Worm (Caenorhabditis elegans) whole organism, L1 larva: Measurements from ENCODE around the gene srh-270.

Experiments used
- Y116A8C.19 ChIP-seq: sonication (generic microtip); optimal IDR thresholded peaks from 2 replicates; lab custom pipeline; 2016; ENCODE audit warnings: missing compliant biosample characterization, missing genetic modification characterization, borderline replicate concordance
- ama-1 ChIP-seq: fragments of 150-350 bp; optimal IDR thresholded peaks from 2 replicates; lab custom pipeline; 2014
- elt-3 ChIP-seq, 6 experiments: fragments of 150-350 bp in 1 of 6; sonication (generic microtip); optimal IDR thresholded peaks; 2 replicates each; lab custom pipeline; 2017 to 2018; ENCODE audit warnings: missing biosample characterization in 6 of 6, missing genetic modification characterization in 6 of 6, inconsistent platforms in 1 of 6
- fos-1 ChIP-seq: fragments of 150-350 bp; optimal IDR thresholded peaks from 2 replicates; lab custom pipeline; 2014; ENCODE audit warnings: missing biosample characterization, missing genetic modification characterization
- jun-1 ChIP-seq: fragments of 150-350 bp; optimal IDR thresholded peaks from 2 replicates; lab custom pipeline; 2014; ENCODE audit warnings: missing biosample characterization, missing genetic modification reagents, missing genetic modification characterization
- lin-15B ChIP-seq: fragments of 150-350 bp; sonication (generic microtip); optimal IDR thresholded peaks from 3 replicates; lab custom pipeline; 2014; ENCODE audit warnings: missing biosample characterization, missing genetic modification characterization
- nhr-11 ChIP-seq: fragments of 150-350 bp; optimal IDR thresholded peaks from 2 replicates; lab custom pipeline; 2014; ENCODE audit warnings: missing biosample characterization, missing genetic modification characterization
- nhr-12 ChIP-seq: sonication (generic microtip); optimal IDR thresholded peaks from 2 replicates; lab custom pipeline; 2017; ENCODE audit warnings: missing biosample characterization, missing genetic modification characterization
- pag-3 ChIP-seq: sonication (generic microtip); optimal IDR thresholded peaks from 2 replicates; lab custom pipeline; 2017; ENCODE audit warnings: missing genetic modification characterization, mild to moderate bottlenecking, missing compliant biosample characterization, antibody characterized with exemption, borderline replicate concordance; ENCODE audit not compliant: insufficient read depth
- pax-3 ChIP-seq: fragments of 200-800 bp; sonication (Bioruptor generic); optimal IDR thresholded peaks from 2 replicates; lab custom pipeline; 2018; ENCODE audit warnings: mild to moderate bottlenecking, missing genetic modification characterization, moderate library complexity, missing compliant biosample characterization
- skn-1 ChIP-seq: fragments of 150-350 bp; optimal IDR thresholded peaks from 2 replicates; lab custom pipeline; 2014; ENCODE audit warnings: missing biosample characterization, missing genetic modification characterization
- snpc-4 ChIP-seq: fragments of 150-350 bp; optimal IDR thresholded peaks from 2 replicates; lab custom pipeline; 2014; ENCODE audit warnings: missing biosample characterization, missing genetic modification characterization
- unc-86 ChIP-seq: sonication (generic microtip); optimal IDR thresholded peaks from 2 replicates; lab custom pipeline; 2016; ENCODE audit warnings: missing genetic modification characterization, missing compliant biosample characterization
- ztf-11 ChIP-seq, 2 experiments: sonication (generic microtip); optimal IDR thresholded peaks; 2 replicates each; lab custom pipeline; 2016 to 2017; ENCODE audit warnings: missing genetic modification characterization in 2 of 2, missing biosample characterization in 1 of 2, missing compliant biosample characterization in 1 of 2

DNA sequence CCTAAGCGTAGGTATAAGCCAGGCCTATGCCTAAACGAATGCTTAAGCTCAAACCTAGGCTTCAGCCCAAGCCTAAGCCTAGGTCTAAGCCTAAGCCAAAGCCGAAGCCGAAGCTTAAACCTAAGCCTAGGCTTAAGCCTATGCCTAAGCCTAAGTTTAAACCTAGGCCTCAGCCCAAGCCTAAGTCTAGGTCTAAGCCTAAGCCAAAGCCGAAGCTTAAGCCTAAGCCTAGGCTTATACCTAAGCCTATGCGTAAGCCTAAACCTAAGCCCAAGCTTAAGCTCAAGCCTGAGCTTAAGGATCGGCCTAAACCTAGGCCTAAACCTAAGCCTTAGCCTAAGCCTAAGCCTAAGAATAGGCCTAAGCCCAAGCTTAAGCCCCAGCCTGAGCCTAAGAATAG, 35.4 kb downstream of the srh-270 start:
- TF ChIP-seq fos-1 (tag; lab: Kevin White, UChicago) (no peak), skn-1 (no peak), ztf-11 (tag; optimal IDR thresholded peaks at IDR 0.05; lab: Kevin White, UChicago) (no peak), elt-3 (tag; optimal IDR thresholded peaks at IDR 0.05; lab: Kevin White, UChicago) (no peak), pag-3 (tag; lab: Kevin White, UChicago) (no peak), ama-1 (lab: Kevin White, UChicago) (no peak), snpc-4 (tag; lab: Kevin White, UChicago) (no peak), nhr-11 (tag; lab: Kevin White, UChicago) (no peak), lin-15B (no peak), Y116A8C.19 (tag; lab: Kevin White, UChicago) (no peak), jun-1 (no peak), unc-86 (tag; lab: Kevin White, UChicago) (no peak), pax-3 (no peak), nhr-12 (tag; lab: Kevin White, UChicago) (no peak)
